Worm (Caenorhabditis elegans): ENCODE data around the gene R09E12.9.
"Not testable (repeated sequence)": the region's sequence is repeated elsewhere in the genome, so short reads cannot be mapped to it uniquely, and the experiment has no call there.

DNA sequence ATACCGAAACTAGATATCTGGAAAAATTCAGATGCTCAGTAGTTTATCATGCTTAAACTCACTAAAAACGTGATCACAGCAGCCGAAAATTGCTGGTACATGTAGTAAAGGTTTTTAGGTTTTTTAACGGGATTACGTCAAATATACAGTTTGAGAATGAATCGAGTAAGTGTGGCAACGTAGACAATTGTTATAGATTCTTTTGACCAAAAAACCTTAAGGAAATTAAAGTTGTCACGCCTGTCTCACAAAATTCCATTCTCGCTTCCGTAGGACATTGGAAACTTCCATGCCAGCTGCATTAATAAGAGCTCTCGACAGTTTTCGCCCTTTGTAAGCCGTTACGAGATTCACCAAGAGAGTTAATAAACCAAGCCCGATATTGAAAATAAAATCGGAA lies 45.5 kb downstream of the R09E12.9 start, which contains the start of gene srx-31:
- not testable (repeated sequence) for TF ChIP-seq him-1, W03F9.2, dao-5 (tag; optimal IDR thresholded peaks at IDR 0.05)

Measured in whole organism, L4/young adult.